Worm (Caenorhabditis elegans) whole organism, L3 larva: Measurements from ENCODE around the gene Y48C3A.18.
A peak's percentile ranks its signal among the peaks of the same experiment; 100 is the strongest.

Experiments
- R02D3.7 ChIP-seq: fragments of 150-350 bp; optimal IDR thresholded peaks from 2 replicates; lab custom pipeline; 2014; ENCODE audit warnings: missing biosample characterization, missing genetic modification characterization
- ZK546.5 ChIP-seq: sonication (generic microtip); optimal IDR thresholded peaks from 2 replicates; lab custom pipeline; 2017; ENCODE audit warnings: missing biosample characterization, missing genetic modification characterization
- aly-2 ChIP-seq: fragments of 150-350 bp; optimal IDR thresholded peaks from 2 replicates; lab custom pipeline; 2014; ENCODE audit warnings: missing biosample characterization, missing genetic modification characterization
- ceh-16 ChIP-seq: sonication (generic microtip); optimal IDR thresholded peaks from 2 replicates; lab custom pipeline; 2017; ENCODE audit warnings: missing biosample characterization, missing genetic modification characterization
- ceh-28 ChIP-seq: fragments of 150-350 bp; optimal IDR thresholded peaks from 2 replicates; lab custom pipeline; 2014; ENCODE audit warnings: missing biosample characterization, missing genetic modification reagents, missing genetic modification characterization
- egl-27 ChIP-seq: sonication (generic microtip); optimal IDR thresholded peaks from 4 replicates; lab custom pipeline; 2017; ENCODE audit warnings: missing biosample characterization, missing genetic modification reagents, missing genetic modification characterization
- egl-5 ChIP-seq: fragments of 150-350 bp; optimal IDR thresholded peaks from 2 replicates; lab custom pipeline; 2017; ENCODE audit warnings: missing biosample characterization, missing genetic modification reagents, missing genetic modification characterization, inconsistent platforms
- elt-2 ChIP-seq: sonication (generic microtip); optimal IDR thresholded peaks from 2 replicates; lab custom pipeline; 2016; ENCODE audit warnings: missing genetic modification reagents, mild to moderate bottlenecking, missing genetic modification characterization, missing compliant biosample characterization
- elt-3 ChIP-seq, 3 experiments: fragments of 150-350 bp in 1 of 3; sonication (generic microtip) in 2 of 3; optimal IDR thresholded peaks; 2 replicates in 2 of 3; 4 replicates in 1 of 3; lab custom pipeline; 2014 to 2017; ENCODE audit warnings: missing biosample characterization in 3 of 3, missing genetic modification characterization in 3 of 3
- eor-1 ChIP-seq, 2 experiments: fragments of 150-350 bp; optimal IDR thresholded peaks; 2 replicates each; lab custom pipeline; 2014 to 2018; ENCODE audit warnings: missing biosample characterization in 2 of 2, missing genetic modification characterization in 2 of 2
- hmg-11 ChIP-seq: sonication (generic microtip); optimal IDR thresholded peaks from 2 replicates; lab custom pipeline; 2016; ENCODE audit warnings: missing genetic modification characterization, missing compliant biosample characterization
- lin-15B ChIP-seq: fragments of 150-350 bp; optimal IDR thresholded peaks from 2 replicates; lab custom pipeline; 2014; ENCODE audit warnings: missing biosample characterization, missing genetic modification characterization
- lin-39 ChIP-seq: fragments of 150-350 bp; optimal IDR thresholded peaks from 2 replicates; lab custom pipeline; 2018; ENCODE audit warnings: missing biosample characterization, missing genetic modification reagents, missing genetic modification characterization
- mdl-1 ChIP-seq: fragments of 150-350 bp; optimal IDR thresholded peaks from 2 replicates; lab custom pipeline; 2014; ENCODE audit warnings: missing biosample characterization, missing genetic modification characterization
- mml-1 ChIP-seq: fragments of 150-350 bp; sonication (generic microtip); optimal IDR thresholded peaks from 3 replicates; lab custom pipeline; 2014; ENCODE audit warnings: missing biosample characterization, missing genetic modification characterization
- nfya-1 ChIP-seq: sonication (generic microtip); optimal IDR thresholded peaks from 2 replicates; lab custom pipeline; 2017; ENCODE audit warnings: missing genetic modification characterization, mild to moderate bottlenecking, missing compliant biosample characterization, antibody characterized with exemption, moderate library complexity; ENCODE audit not compliant: insufficient read depth
- nhr-11 ChIP-seq: fragments of 150-350 bp; optimal IDR thresholded peaks from 2 replicates; lab custom pipeline; 2014; ENCODE audit warnings: missing biosample characterization, missing genetic modification characterization
- nhr-12 ChIP-seq: fragments of 150-350 bp; optimal IDR thresholded peaks from 2 replicates; lab custom pipeline; 2014; ENCODE audit warnings: missing biosample characterization, missing genetic modification characterization
- nhr-25 ChIP-seq: sonication (generic microtip); optimal IDR thresholded peaks from 2 replicates; lab custom pipeline; 2017; ENCODE audit warnings: missing biosample characterization, missing genetic modification characterization
- nhr-28 ChIP-seq: fragments of 150-350 bp; optimal IDR thresholded peaks from 2 replicates; lab custom pipeline; 2014; ENCODE audit warnings: missing biosample characterization, missing genetic modification characterization
- nhr-67 ChIP-seq: fragments of 150-350 bp; optimal IDR thresholded peaks from 2 replicates; lab custom pipeline; 2014; ENCODE audit warnings: missing biosample characterization, missing genetic modification characterization
- nhr-77 ChIP-seq: fragments of 150-350 bp; optimal IDR thresholded peaks from 2 replicates; lab custom pipeline; 2014; ENCODE audit warnings: missing biosample characterization, missing genetic modification characterization
- pha-4 ChIP-seq: fragments of 150-350 bp; optimal IDR thresholded peaks from 2 replicates; lab custom pipeline; 2014; ENCODE audit warnings: missing biosample characterization, missing genetic modification reagents, missing genetic modification characterization
- skn-1 ChIP-seq: fragments of 150-350 bp; optimal IDR thresholded peaks from 2 replicates; lab custom pipeline; 2014; ENCODE audit warnings: missing biosample characterization, missing genetic modification characterization
- snpc-4 ChIP-seq: fragments of 150-350 bp; optimal IDR thresholded peaks from 2 replicates; lab custom pipeline; 2014; ENCODE audit warnings: missing biosample characterization, missing genetic modification characterization
- tbx-2 ChIP-seq: sonication (generic microtip); optimal IDR thresholded peaks from 2 replicates; lab custom pipeline; 2016; ENCODE audit warnings: mild to moderate bottlenecking, missing genetic modification characterization, missing compliant biosample characterization
- unc-39 ChIP-seq: sonication (generic microtip); optimal IDR thresholded peaks from 4 replicates; lab custom pipeline; 2017; ENCODE audit warnings: missing biosample characterization, missing genetic modification characterization
- unc-62 ChIP-seq: fragments of 150-350 bp; sonication (generic microtip); optimal IDR thresholded peaks from 4 replicates; lab custom pipeline; 2014; ENCODE audit warnings: missing biosample characterization, missing genetic modification reagents, missing genetic modification characterization
- zag-1 ChIP-seq: fragments of 150-350 bp; optimal IDR thresholded peaks from 2 replicates; lab custom pipeline; 2014; ENCODE audit warnings: missing biosample characterization, missing genetic modification characterization
- ztf-11 ChIP-seq: fragments of 150-350 bp; optimal IDR thresholded peaks from 2 replicates; lab custom pipeline; 2014; ENCODE audit warnings: missing biosample characterization, missing genetic modification characterization

The Y48C3A.18 gene

DNA sequence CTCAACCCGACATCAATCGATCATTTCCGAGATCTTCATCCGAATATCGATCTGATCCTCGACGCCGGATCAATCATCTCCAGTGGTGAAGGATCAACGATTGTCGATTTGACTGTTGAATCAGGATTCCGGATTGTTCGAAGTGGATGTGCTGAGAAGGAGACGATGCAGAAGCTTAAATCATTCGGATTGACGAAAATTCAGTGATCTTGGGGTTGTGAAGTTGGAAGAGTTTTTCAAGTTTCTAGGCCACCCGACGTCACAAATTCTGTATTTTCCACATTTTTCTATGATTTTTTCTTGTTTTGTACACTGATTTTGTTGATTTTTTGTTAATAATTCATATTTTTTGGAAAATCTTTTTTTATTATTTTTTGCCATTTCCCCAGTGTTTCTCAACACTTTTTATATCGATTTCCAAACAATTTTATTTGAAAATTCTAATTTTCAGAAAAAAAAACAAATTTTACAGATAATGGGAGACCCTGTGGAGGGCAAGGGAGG is 2.2 kb downstream of the Y48C3A.18 start, which contains the start of gene Y48E1C.1:
Gene Y48E1C.1 (plus strand): TSS at position 454 of the 504 bp plus-strand sequence.
- no peak for TF ChIP-seq ZK546.5 (tag; lab: Kevin White, UChicago)
- TF ChIP-seq unc-39 = no peak
- TF ChIP-seq egl-27 (tag; lab: Kevin White, UChicago) = no peak
- TF ChIP-seq egl-5 = no peak
- TF ChIP-seq elt-3 (tag; optimal IDR thresholded peaks at IDR 0.05; lab: Kevin White, UChicago) = no peak
- no peak for TF ChIP-seq unc-62 (GFP tag; lab: Kevin White, UChicago)
- no peak for TF ChIP-seq lin-15B (tag; lab: Kevin White, UChicago)
- no peak for TF ChIP-seq eor-1 (tag; optimal IDR thresholded peaks at IDR 0.05; lab: Kevin White, UChicago)
- TF ChIP-seq snpc-4 (tag; lab: Kevin White, UChicago) = no peak
- no peak for TF ChIP-seq nhr-28 (tag; lab: Kevin White, UChicago)
- TF ChIP-seq nhr-11 = no peak
- no peak for TF ChIP-seq tbx-2 (tag; lab: Kevin White, UChicago)
- TF ChIP-seq mdl-1 (tag; lab: Kevin White, UChicago) = no peak
- no peak for TF ChIP-seq R02D3.7 (tag; lab: Kevin White, UChicago)
- TF ChIP-seq nhr-12 = no peak
- TF ChIP-seq mml-1 (tag; lab: Kevin White, UChicago) = no peak

DNA sequence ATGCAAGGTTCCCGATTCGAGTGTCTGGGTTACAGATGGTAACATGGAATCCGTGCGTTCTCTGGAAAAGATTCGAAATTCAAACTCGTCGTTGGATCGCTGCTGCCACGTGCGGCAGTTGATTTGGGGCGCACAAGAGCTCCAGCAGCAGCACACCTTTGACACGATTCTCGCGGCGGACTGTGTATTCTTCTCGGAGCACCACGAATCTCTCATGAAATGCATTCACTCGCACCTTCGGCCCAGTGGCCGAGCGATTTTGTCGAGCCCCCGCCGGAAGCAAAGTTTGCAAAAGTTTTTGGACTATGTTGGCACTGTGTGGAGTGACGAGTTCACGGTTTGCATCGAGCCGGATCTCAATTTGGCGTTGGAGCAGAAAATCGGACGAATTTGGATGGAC is 4.1 kb downstream of the Y48C3A.18 start:
- no peak for TF ChIP-seq mdl-1 (tag; lab: Kevin White, UChicago)
- TF ChIP-seq, all 47 proteins: peak for 0

DNA sequence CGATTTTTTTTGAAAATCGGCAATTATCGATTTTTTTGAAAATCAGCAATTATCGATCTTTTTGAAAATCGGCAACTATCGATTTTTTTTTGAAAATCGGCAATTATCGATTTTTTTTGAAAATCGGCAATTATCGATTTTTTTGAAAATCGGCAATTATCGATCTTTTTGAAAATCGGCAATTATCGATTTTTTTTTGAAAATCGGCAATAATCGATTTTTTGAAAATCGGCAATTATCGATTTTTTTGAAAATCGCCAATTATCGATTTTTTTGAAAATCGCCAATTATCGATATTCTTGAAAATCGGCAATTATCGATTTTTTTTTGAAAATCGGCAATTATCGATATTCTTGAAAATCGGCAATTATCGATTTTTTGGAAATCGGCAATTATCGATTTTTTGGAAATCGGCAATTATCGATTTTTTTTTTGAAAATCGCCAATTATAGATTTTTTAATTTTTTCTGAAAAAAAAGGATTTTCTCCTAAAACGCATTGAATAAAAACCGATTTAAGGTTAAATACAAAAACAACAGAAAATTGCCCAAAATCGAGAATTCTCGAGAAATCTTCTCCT is 5.1 kb downstream of the Y48C3A.18 start:
- TF ChIP-seq unc-62 (GFP tag; lab: Kevin White, UChicago) (no peak), ceh-28 (tag; lab: Kevin White, UChicago) (peak; percentile 99)

DNA sequence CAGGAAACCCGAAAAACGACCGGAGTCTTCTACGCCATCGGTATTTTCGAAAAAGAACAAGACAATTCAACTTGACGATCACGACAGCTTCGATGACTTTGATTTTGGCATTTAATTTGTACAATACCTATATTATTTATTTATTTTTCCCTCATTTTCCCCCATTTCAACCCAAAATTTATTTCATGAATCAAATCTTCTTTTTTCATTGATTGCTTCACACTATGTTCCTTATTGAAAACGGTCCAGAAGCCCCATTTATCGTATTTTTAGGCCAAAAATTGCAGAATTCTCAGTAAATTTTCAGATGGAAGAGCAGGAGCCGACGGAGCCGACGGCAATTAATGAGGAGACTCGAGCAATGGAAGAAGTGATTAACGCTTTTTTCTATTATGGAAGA is 11.8 kb downstream of the Y48C3A.18 start, which contains the start of gene Y48E1C.2:
Gene Y48E1C.2 (plus strand): TSS at position 301 of the 400 bp plus-strand sequence.
- TF ChIP-seq skn-1 (tag; lab: Kevin White, UChicago) (no peak), nhr-67 (tag; lab: Kevin White, UChicago) (no peak), elt-3 (tag; optimal IDR thresholded peaks at IDR 0.05; lab: Kevin White, UChicago) (no peak), lin-39 (tag; lab: Kevin White, UChicago) (no peak), aly-2 (tag; lab: Kevin White, UChicago) (no peak), tbx-2 (tag; lab: Kevin White, UChicago) (no peak), pha-4 (tag; lab: Kevin White, UChicago) (no peak), nhr-77 (tag; lab: Kevin White, UChicago) (no peak), mml-1 (tag; lab: Kevin White, UChicago) (no peak), egl-5 (no peak), elt-2 (tag; lab: Kevin White, UChicago) (no peak)

DNA sequence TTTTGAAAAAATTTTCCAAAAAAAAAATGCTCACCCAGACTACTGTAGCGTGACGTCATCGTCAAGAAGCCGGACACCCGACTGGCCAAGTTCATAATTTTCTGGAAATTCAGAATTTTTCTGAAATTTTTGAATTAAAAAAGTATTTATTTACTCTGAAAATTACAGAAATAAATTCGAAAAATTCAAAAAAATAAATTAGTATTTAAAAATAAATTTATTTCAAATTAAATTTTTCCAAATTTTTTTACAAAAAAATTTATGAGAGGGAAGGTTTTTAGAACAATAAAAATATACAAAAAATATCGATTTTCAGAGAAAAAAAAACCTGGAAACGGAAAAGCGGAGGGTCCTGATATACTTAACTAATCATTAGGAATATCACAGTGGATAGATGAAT is 24.3 kb downstream of the Y48C3A.18 start, which contains the start of gene Y48E1C.4:
Gene Y48E1C.4 (minus strand): TSS at position 101 of the 400 bp plus-strand sequence.
- TF ChIP-seq tbx-2 (tag; lab: Kevin White, UChicago) (no peak), nfya-1 (no peak), hmg-11 (tag; lab: Kevin White, UChicago) (no peak), nhr-12 (no peak), mml-1 (tag; lab: Kevin White, UChicago) (no peak)

DNA sequence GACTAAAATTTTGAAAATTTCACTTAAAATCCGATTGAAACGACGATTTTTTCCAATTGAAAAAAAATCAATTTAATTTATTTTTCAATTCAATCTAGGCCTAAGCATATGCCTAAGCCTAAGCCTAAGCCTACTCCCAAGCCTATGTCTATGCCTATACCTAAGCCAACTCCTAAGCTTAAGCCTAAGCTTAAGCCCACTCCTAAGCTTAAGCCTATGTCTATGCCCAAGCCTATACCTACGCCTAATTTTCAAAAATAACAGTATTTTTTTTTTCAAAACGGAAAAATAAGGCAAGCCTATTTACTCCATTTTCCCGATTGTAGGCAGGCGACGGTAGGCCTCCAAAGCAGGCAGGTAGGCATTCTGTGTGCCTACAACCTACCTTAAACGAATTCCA is 31.9 kb downstream of the Y48C3A.18 start:
- TF ChIP-seq elt-2 (tag; lab: Kevin White, UChicago) (no peak), nhr-11 (no peak), ceh-16 (tag; lab: Kevin White, UChicago) (no peak), zag-1 (tag; lab: Kevin White, UChicago) (no peak), lin-39 (tag; lab: Kevin White, UChicago) (no peak), nhr-25 (tag; lab: Kevin White, UChicago) (no peak), aly-2 (tag; lab: Kevin White, UChicago) (no peak), eor-1 (tag; optimal IDR thresholded peaks at IDR 0.05; lab: Kevin White, UChicago) (no peak), nhr-12 (no peak), R02D3.7 (tag; lab: Kevin White, UChicago) (no peak), tbx-2 (tag; lab: Kevin White, UChicago) (no peak), ztf-11 (no peak), egl-27 (tag; lab: Kevin White, UChicago) (no peak), pha-4 (tag; lab: Kevin White, UChicago) (no peak)
